Worm (Caenorhabditis elegans): ENCODE data around the gene F09B12.7.

Gene F09B12.7

ce11 chrX:15094973-15095372 is at the start of gene F09B12.7:
Gene F09B12.7, minus strand, starts transcription at chrX:15095073.
- no peak for TF ChIP-seq unc-62 (GFP tag; optimal IDR thresholded peaks at IDR 0.05)

- no peak for TF ChIP-seq unc-62 (GFP tag; optimal IDR thresholded peaks at IDR 0.05)
These were observed 40.1 kb upstream of the F09B12.7 start for ce11 chrX:15134941-15135340.

- no peak for TF ChIP-seq unc-62 (GFP tag; optimal IDR thresholded peaks at IDR 0.05)
These were observed 38.3 kb upstream of the F09B12.7 start for ce11 chrX:15133180-15133579.

DNA sequence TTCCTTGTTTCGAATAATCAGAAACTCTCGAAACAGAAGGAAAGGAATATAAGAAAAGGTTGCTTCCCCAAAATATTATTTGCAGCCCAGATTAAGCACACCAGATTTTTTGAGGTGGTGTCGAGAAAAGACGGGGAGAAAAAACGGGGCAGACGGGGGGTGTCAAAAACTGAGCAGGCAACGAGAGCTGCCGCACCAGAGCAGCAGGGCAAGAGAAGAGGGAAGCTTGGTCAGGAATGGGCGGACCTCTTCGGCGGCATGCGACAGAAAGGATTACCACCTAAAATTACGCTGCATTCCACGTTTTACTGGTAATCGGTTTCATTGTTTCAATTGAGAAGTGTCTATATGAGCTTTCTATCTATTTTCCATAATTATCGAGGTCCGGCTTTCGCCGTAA is 37.2 kb upstream of the F09B12.7 start:
- no peak for TF ChIP-seq unc-62 (GFP tag; optimal IDR thresholded peaks at IDR 0.05)

DNA sequence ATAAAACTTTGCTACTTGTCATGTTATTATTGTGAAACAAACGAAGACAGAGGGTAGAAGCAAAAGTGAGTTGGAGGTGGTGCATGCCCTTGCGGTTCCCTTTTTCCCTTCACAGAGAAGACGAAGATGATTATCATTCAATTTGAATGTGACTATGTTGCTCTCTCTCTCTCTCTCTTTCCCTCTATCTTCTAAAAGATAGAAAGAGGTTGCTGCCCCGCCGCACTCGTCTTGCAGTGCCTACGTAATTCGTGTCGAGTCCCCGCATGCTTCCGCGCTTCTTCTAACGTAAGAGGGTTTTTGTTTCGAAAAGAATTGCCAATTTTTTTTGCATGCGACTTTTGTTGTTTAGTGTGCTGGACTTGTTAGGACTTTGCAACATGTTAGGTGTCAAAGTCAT is 33.3 kb upstream of the F09B12.7 start:
- TF ChIP-seq unc-62 (GFP tag; optimal IDR thresholded peaks at IDR 0.05) = no peak

- no peak for TF ChIP-seq unc-62 (GFP tag; optimal IDR thresholded peaks at IDR 0.05)
These were observed 32.5 kb upstream of the F09B12.7 start for ce11 chrX:15127338-15127737.

DNA sequence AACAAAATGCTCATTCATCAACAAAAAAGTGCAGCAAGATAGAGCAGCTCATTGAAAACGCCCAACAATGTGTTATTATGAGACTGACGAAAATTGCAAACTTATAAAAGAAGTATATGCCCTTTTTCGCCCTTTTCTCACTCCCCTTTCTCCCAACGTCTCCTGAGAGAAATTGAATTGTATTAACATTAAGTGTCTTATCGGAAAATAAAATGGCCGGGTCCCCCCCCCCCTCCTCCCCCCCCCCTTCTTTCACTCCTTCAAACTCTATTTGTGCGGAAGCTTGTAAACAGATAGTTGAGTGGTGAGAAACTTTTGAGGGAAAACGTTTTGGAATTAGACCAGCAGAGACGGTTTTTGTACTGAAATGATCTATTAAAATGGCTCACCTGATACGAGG is 31.9 kb upstream of the F09B12.7 start:
- no peak for TF ChIP-seq unc-62 (GFP tag; optimal IDR thresholded peaks at IDR 0.05)

ce11 chrX:15125138-15125537 is 30.3 kb upstream of the F09B12.7 start:
- TF ChIP-seq unc-62 (GFP tag; optimal IDR thresholded peaks at IDR 0.05) = no peak

DNA sequence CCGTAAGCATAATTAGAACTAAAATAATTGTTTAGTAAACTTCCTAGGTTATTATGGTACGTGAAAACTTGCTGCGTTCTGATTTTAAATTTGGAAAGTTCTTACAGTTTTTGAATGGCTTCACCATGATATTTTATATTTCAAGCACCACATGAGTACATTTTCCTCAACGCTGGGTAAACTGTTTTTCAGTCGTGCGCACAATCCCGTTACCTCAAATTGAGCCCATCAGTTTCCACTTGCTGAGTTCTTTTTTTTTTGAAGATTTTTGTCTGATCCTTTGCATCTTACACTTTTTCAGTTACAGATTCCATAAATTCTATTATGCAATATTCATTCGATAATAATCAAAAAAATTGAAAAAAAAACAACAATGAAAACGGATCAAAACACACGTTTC is 25.7 kb upstream of the F09B12.7 start:
- TF ChIP-seq unc-62 (GFP tag; optimal IDR thresholded peaks at IDR 0.05) = no peak

DNA sequence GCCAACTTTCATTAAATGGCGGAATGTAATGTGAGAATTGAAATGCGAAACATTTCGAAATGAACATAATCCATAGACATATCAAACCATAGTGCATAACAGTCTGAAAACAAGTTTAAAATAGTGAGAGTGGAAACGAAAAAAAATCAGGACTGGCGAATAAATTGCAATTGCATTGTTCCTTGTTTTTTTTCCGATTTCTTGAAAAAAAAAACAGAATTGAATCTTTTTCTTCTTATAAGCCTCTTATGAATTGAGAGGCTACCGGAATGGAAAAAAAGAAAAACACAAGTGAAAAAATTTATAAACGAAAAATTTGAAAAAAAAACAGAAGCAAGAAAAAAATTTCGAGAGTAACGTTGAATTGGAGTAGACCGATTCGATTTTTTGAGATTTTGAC is 21.6 kb upstream of the F09B12.7 start, which contains the start of gene R07D5.2:
R07D5.2 (minus strand) TSS at position 101 of the 400 bp plus-strand sequence.
- TF ChIP-seq unc-62 (GFP tag; optimal IDR thresholded peaks at IDR 0.05) = no peak

ce11 chrX:15115748-15116147 is 20.9 kb upstream of the F09B12.7 start:
- no peak for TF ChIP-seq unc-62 (GFP tag; optimal IDR thresholded peaks at IDR 0.05)

DNA sequence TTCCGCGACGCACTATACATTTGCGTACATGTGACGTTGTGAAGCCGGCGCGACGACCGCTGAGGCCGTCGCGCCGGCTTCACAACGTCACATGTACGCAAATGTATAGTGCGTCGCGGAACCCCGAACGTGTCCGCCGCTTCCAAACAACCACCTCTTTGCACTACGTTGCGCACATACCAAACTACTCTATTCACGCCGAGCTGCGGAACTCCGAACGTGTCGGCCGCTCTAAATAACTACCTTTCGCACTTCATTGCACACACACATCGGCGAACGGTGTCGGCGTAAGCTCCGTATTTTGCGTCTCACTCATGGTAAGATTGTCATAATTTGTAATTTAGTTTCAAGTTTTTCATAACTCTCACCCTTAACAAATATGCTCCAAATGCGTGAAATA is 17.3 kb upstream of the F09B12.7 start:
- TF ChIP-seq unc-62 (GFP tag; optimal IDR thresholded peaks at IDR 0.05) = no peak

DNA sequence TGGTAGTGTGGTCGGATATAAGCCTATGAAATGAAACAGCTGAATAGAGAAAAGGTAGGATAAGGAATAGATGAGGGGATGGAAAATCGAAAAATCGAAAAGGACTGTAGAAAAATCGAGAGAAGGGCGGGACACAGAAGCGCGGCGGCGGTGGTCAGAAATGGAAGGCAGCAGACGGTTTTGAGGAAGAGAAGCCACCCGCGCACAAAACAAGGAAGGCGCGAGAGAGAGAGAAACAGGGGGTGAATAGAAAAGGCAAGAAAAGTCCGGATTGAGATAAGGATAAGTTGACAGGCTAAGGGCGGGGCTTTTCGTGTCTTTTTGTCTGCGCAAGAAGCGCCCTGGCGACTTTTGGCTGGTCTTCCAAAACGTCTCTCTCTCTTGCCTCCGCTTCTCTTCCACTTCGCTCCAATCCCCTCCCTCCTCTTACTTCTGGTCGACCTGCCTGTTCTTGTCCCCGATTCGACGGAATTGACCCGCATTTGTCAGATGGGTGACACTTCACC is 12.9 kb upstream of the F09B12.7 start, which contains the start of gene mlt-9:
mlt-9 (minus strand) TSS at position 51 of the 506 bp plus-strand sequence.
- TF ChIP-seq unc-62 (GFP tag; optimal IDR thresholded peaks at IDR 0.05) = no peak

DNA sequence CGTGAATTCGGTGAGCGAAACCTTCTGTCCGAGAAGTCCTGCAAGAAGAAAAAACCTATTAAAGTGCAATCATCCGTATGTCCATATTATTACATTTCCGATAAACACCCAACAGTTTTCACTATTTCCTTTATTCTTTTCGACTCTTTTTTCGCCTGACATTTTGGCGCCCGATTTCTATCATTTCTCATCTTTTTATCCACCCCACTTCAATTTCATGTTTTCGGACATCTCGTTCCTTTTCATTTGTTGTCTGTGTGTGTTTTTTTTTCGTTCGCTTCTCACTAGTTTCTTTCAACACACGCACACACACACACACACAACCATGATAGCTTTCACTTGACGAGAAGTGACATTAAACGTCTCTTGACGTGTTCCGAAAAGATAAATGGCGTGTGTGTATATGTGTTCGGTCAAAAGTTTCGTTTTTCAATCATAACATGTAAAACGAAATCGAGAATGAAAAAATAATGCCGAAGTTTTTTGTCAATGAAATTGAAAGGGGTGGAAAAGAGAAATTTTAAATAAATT is 10.2 kb upstream of the F09B12.7 start:
- TF ChIP-seq unc-62 (GFP tag; optimal IDR thresholded peaks at IDR 0.05) = no peak

DNA sequence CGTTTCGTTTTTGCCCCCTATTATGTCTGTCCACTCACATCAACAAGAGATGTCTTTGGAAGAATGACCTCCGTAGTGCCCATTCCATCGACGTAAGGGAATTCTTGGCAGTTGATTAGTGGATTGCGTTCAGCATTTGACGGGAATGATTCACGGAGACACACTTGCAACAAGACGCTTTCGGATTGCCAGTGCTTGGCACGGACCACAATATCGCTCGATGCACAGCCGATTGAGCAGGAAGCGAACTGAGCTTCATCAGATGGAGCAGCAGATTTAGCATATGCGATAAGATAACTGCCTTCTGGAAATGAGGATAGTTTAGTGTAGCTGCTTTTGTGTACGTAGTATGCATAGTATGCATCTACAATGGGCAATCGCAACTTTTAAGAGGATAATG is 8.6 kb upstream of the F09B12.7 start:
- no peak for TF ChIP-seq unc-62 (GFP tag; optimal IDR thresholded peaks at IDR 0.05)

ce11 chrX:15100369-15100963 is 5.6 kb upstream of the F09B12.7 start, which contains the start of gene dhhc-1:
Gene dhhc-1, minus strand, starts transcription at chrX:15100419.
- no peak for TF ChIP-seq unc-62 (GFP tag; optimal IDR thresholded peaks at IDR 0.05)

DNA sequence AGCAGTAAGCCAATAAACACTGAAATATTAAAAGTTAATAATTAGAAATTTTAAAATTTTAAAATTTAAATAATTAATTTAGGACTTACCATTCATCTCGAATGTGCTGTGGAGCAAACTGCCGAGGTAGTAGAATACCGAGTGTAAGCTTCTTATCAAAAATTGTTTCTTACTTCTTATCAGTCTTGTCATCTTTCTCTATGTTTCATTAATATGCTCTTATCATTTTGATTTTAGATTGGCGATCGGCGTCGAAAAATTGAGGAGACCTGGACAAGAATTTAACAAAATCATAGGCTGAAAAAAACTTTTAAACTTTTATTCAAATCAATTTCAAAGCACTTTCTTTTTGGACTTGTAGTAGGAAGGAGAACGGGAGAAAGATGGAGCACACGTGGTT is 2.9 kb upstream of the F09B12.7 start, which contains the start of gene F09B12.3:
F09B12.3 (minus strand) TSS at position 192 of the 400 bp plus-strand sequence.
- no peak for TF ChIP-seq unc-62 (GFP tag; optimal IDR thresholded peaks at IDR 0.05)
